Worm (Caenorhabditis elegans) whole organism, L4/young adult: ENCODE results near the gene F46H5.4.

Source experiments
- W03F9.2 ChIP-seq: fragments of 150-350 bp; optimal IDR thresholded peaks from 2 replicates; lab custom pipeline; 2014; ENCODE audit warnings: missing biosample characterization, missing genetic modification characterization
- dao-5 ChIP-seq: sonication (generic microtip); optimal IDR thresholded peaks from 2 replicates; lab custom pipeline; 2016; ENCODE audit warnings: missing genotype, missing genetic modification characterization, moderate library complexity, missing compliant biosample characterization
- him-1 ChIP-seq: sonication (generic microtip); optimal IDR thresholded peaks from 2 replicates; lab custom pipeline; 2016; ENCODE audit warnings: missing genotype, missing genetic modification reagents, missing genetic modification characterization, missing compliant biosample characterization

DNA sequence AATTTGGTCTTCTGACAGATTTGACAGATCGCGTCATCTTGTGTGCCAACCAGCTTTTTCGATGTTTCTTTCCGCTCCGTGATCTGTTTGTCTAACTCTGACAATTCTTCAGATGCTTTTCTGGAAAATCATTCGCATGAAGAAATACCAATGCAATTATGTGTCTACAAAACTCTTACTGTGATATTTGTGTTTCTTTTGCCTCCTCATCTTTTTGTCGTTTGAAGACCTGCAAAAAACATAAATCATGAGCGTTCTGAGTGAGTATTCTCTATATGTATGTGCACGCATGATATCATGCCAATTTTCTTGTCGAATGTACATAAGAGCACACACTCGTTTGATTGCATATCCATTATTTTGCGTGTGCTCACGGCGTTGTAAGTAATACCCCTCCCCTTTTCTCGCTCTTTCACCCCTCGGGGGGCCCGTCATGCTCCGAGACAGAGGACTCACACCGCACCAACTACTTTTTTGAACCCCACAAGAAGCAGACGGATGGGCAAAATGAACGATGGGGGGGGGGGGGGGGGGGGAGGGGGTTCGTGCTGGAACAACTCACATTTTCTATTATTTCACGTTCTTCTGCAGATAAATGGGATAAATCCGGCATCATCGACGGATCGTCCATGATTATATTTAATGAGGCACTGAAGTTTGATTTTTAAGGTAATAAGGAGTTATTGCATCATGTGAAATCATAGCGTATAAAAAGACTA lies 25.4 kb upstream of the F46H5.4 start, which contains the start of gene unc-10:
- TF ChIP-seq W03F9.2 (tag; lab: Kevin White, UChicago), result no peak
- no peak for TF ChIP-seq dao-5
- TF ChIP-seq him-1 (tag; lab: Kevin White, UChicago), result no peak
